Worm (Caenorhabditis elegans): Measurements from ENCODE around the gene manf-1.

DNA sequence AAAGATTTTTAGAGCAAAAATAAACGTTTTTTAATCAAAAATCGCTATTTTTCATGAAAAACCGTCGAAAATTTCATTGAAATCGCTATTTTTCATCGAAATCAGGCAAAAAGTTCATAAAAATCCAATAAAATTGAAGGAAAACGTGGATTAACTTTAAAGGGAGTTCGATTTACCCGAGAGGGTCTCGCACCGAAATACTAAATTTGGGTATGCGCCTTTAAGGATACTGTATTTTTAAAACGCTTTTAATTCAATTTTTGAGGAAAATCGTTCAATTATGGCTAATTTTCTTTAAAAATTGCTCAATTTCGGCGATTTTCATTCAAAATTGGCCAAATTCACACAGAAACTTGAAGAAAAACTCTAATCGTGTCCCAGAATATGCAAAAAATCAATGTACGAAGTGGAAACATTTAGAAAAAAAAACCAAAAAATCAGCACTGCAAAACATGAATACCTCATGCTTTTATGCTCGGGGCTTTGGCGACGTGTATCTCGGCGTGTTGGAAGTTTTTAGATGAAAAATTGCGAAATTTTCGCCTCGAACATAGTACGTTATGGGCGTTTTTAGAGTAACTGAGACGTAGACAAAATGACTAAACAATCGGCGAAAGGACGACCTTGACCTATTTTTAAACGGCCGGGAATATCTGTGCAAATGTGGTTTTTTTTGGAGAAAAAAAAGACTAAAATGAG lies 35.3 kb downstream of the manf-1 start:
- TF ChIP-seq W03F9.2 (tag; optimal IDR thresholded peaks at IDR 0.05) (no peak), him-1 (tag; optimal IDR thresholded peaks at IDR 0.05) (no peak)
